Worm (Caenorhabditis elegans): Measurements from ENCODE around the gene gei-4.

ce11 chrIII:343141-343345 lies 11.6 kb downstream of the gei-4 start, which contains the start of gene Y50D7A.8:
- TF ChIP-seq rnt-1 (tag; optimal IDR thresholded peaks at IDR 0.05) (no peak), fkh-10 (GFP tag; optimal IDR thresholded peaks at IDR 0.05) (no peak), tlp-1 (tag; optimal IDR thresholded peaks at IDR 0.05) (no peak), mab-9 (GFP tag; IDR thresholded peaks at IDR 0.05) (no peak), sox-4 (tag; optimal IDR thresholded peaks at IDR 0.05) (no peak), nhr-12 (tag; optimal IDR thresholded peaks at IDR 0.05) (no peak), aly-2 (tag; optimal IDR thresholded peaks at IDR 0.05) (no peak), ceh-82 (tag; optimal IDR thresholded peaks at IDR 0.05) (no peak), nhr-237 (tag; optimal IDR thresholded peaks at IDR 0.05) (no peak)
